Worm (Caenorhabditis elegans) whole organism, young adult: ENCODE measurements around the gene unc-33.

Source experiments
- B0336.3 ChIP-seq: fragments of 200-800 bp; sonication (Bioruptor generic); IDR thresholded peaks from 2 replicates; pipeline ENCODE4 v1.3.6; 2022; ENCODE audit warnings: missing genetic modification characterization, missing compliant biosample characterization
- C17E4.6 ChIP-seq: fragments of 200-800 bp; sonication (Bioruptor generic); IDR thresholded peaks from 2 replicates; pipeline ENCODE4 v1.3.6; 2022; ENCODE audit warnings: missing genetic modification reagents, missing genetic modification characterization, missing compliant biosample characterization
- F10E7.11 ChIP-seq: sonication (generic microtip); optimal IDR thresholded peaks from 2 replicates; lab custom pipeline; 2017; ENCODE audit warnings: mild to moderate bottlenecking, missing genetic modification characterization, moderate library complexity, missing compliant biosample characterization
- F22D6.2 ChIP-seq: sonication (generic microtip); optimal IDR thresholded peaks from 2 replicates; lab custom pipeline; 2016; ENCODE audit warnings: mild to moderate bottlenecking, missing genetic modification characterization, missing compliant biosample characterization
- F49E8.2 ChIP-seq: sonication (generic microtip); optimal IDR thresholded peaks from 3 replicates; lab custom pipeline; 2017; ENCODE audit warnings: missing genetic modification characterization, mild to moderate bottlenecking, missing compliant biosample characterization, antibody characterized with exemption, moderate library complexity; ENCODE audit not compliant: insufficient read depth
- F52B5.7 ChIP-seq: sonication (generic microtip); optimal IDR thresholded peaks from 2 replicates; lab custom pipeline; 2016; ENCODE audit warnings: mild to moderate bottlenecking, missing genetic modification characterization, missing compliant biosample characterization
- Y53G8AR.9 ChIP-seq: fragments of 200-800 bp; sonication (Bioruptor generic); conservative IDR thresholded peaks from 2 replicates; pipeline ENCODE4 v1.3.6; 2022; ENCODE audit warnings: missing genetic modification reagents, missing genetic modification characterization, missing compliant biosample characterization
- ama-1 ChIP-seq, 3 experiments: fragments of 150-350 bp in 1 of 3; sonication (generic microtip) in 2 of 3; optimal IDR thresholded peaks; 2 replicates each; lab custom pipeline; 2014 to 2018; ENCODE audit warnings: missing biosample characterization in 2 of 3, missing genetic modification characterization in 2 of 3, missing genetic modification reagents in 2 of 3
- aptf-3 ChIP-seq: fragments of 200-800 bp; sonication (Bioruptor generic); IDR thresholded peaks from 2 replicates; pipeline ENCODE4 v1.3.6; 2022; ENCODE audit warnings: missing genetic modification characterization, missing compliant biosample characterization
- attf-5 ChIP-seq: fragments of 200-800 bp; sonication (Bioruptor generic); optimal IDR thresholded peaks from 2 replicates; lab custom pipeline; 2018; ENCODE audit warnings: mild to moderate bottlenecking, missing genetic modification characterization, missing compliant biosample characterization
- attf-6 ChIP-seq: fragments of 200-800 bp; sonication (Bioruptor generic); IDR thresholded peaks from 2 replicates; pipeline ENCODE4 v1.3.6; 2022; ENCODE audit warnings: missing genetic modification reagents, missing genetic modification characterization, missing compliant biosample characterization
- ccch-3 ChIP-seq: fragments of 200-800 bp; sonication (Bioruptor generic); optimal IDR thresholded peaks from 2 replicates; lab custom pipeline; 2018; ENCODE audit warnings: mild to moderate bottlenecking, missing genetic modification characterization, missing compliant biosample characterization
- cebp-1 ChIP-seq, 2 experiments: fragments of 200-800 bp in 1 of 2; sonication (Bioruptor generic) in 1 of 2; sonication (generic microtip) in 1 of 2; IDR thresholded peaks in 1 of 2; optimal IDR thresholded peaks in 1 of 2; 2 replicates each; pipeline versions ENCODE4 v1.3.6 to Lab custom; 2017 to 2022; ENCODE audit warnings: missing compliant biosample characterization in 2 of 2, missing genetic modification characterization in 2 of 2, mild to moderate bottlenecking in 1 of 2, missing genetic modification reagents in 1 of 2, moderate library complexity in 1 of 2
- ceh-100 ChIP-seq: fragments of 200-800 bp; sonication (Bioruptor generic); IDR thresholded peaks from 2 replicates; pipeline ENCODE4 v1.3.6; 2022; ENCODE audit warnings: missing genetic modification reagents, missing genetic modification characterization, missing compliant biosample characterization
- ceh-58 ChIP-seq: fragments of 200-800 bp; sonication (Bioruptor generic); IDR thresholded peaks from 2 replicates; pipeline ENCODE4 v1.3.6; 2022; ENCODE audit warnings: missing genetic modification characterization, missing compliant biosample characterization
- ceh-91 ChIP-seq: fragments of 200-800 bp; sonication (Bioruptor generic); IDR thresholded peaks from 2 replicates; pipeline ENCODE4 v1.3.6; 2022; ENCODE audit warnings: missing genetic modification reagents, missing genetic modification characterization, missing compliant biosample characterization
- dox-1 ChIP-seq: fragments of 200-800 bp; sonication (Bioruptor generic); IDR thresholded peaks from 2 replicates; pipeline ENCODE4 v1.3.6; 2022; ENCODE audit warnings: missing genetic modification reagents, missing genetic modification characterization, missing compliant biosample characterization
- efl-1 ChIP-seq: fragments of 150-350 bp; optimal IDR thresholded peaks from 2 replicates; lab custom pipeline; 2014; ENCODE audit warnings: missing biosample characterization, missing genetic modification reagents, missing genetic modification characterization
- egl-44 ChIP-seq: fragments of 200-800 bp; sonication (Bioruptor generic); IDR thresholded peaks from 2 replicates; pipeline ENCODE4 v1.3.6; 2022; ENCODE audit warnings: missing genetic modification reagents, missing genetic modification characterization, missing compliant biosample characterization
- ekl-4 ChIP-seq: fragments of 200-800 bp; sonication (Bioruptor generic); IDR thresholded peaks from 2 replicates; pipeline ENCODE4 v1.3.6; 2022; ENCODE audit warnings: missing genetic modification reagents, missing genetic modification characterization, missing compliant biosample characterization
- ets-4 ChIP-seq: fragments of 200-800 bp; sonication (Bioruptor generic); optimal IDR thresholded peaks from 2 replicates; lab custom pipeline; 2018; ENCODE audit warnings: mild to moderate bottlenecking, missing genetic modification characterization, missing compliant biosample characterization
- lag-1 ChIP-seq: fragments of 200-800 bp; sonication (Bioruptor generic); IDR thresholded peaks from 2 replicates; pipeline ENCODE4 v1.3.6; 2022; ENCODE audit warnings: missing genetic modification reagents, missing genetic modification characterization, missing compliant biosample characterization
- let-526 ChIP-seq: fragments of 200-800 bp; sonication (Bioruptor generic); IDR thresholded peaks from 2 replicates; pipeline ENCODE4 v1.3.6; 2022; ENCODE audit warnings: missing genetic modification reagents, missing genetic modification characterization, missing compliant biosample characterization
- lin-40 ChIP-seq: sonication (generic microtip); optimal IDR thresholded peaks from 2 replicates; lab custom pipeline; 2016; ENCODE audit warnings: missing genetic modification characterization, mild to moderate bottlenecking, missing compliant biosample characterization, missing genotype, missing genetic modification reagents
- lir-1 ChIP-seq: fragments of 200-800 bp; sonication (Bioruptor generic); conservative IDR thresholded peaks from 2 replicates; pipeline ENCODE4 v1.3.6; 2022; ENCODE audit warnings: missing genetic modification reagents, missing genetic modification characterization, missing compliant biosample characterization
- lsl-1 ChIP-seq: fragments of 200-800 bp; sonication (Bioruptor generic); optimal IDR thresholded peaks from 2 replicates; lab custom pipeline; 2018; ENCODE audit warnings: mild to moderate bottlenecking, missing genetic modification characterization, moderate library complexity, missing compliant biosample characterization
- madf-6 ChIP-seq: fragments of 200-800 bp; sonication (Bioruptor generic); IDR thresholded peaks from 2 replicates; pipeline ENCODE4 v1.3.6; 2022; ENCODE audit warnings: missing genetic modification reagents, missing genetic modification characterization, missing compliant biosample characterization
- madf-8 ChIP-seq: fragments of 200-800 bp; sonication (Bioruptor generic); conservative IDR thresholded peaks from 2 replicates; pipeline ENCODE4 v1.3.6; 2022; ENCODE audit warnings: missing genetic modification reagents, missing genetic modification characterization, missing compliant biosample characterization
- mcd-1 ChIP-seq: fragments of 200-800 bp; sonication (Bioruptor generic); IDR thresholded peaks from 2 replicates; pipeline ENCODE4 v1.3.6; 2022; ENCODE audit warnings: missing genetic modification reagents, missing genetic modification characterization, missing compliant biosample characterization
- nfya-1 ChIP-seq: sonication (generic microtip); optimal IDR thresholded peaks from 2 replicates; lab custom pipeline; 2017; ENCODE audit warnings: antibody characterized with exemption, missing compliant biosample characterization, missing genetic modification characterization, borderline replicate concordance; ENCODE audit not compliant: insufficient read depth
- nhr-90 ChIP-seq: sonication (generic microtip); optimal IDR thresholded peaks from 2 replicates; lab custom pipeline; 2016; ENCODE audit warnings: missing genotype, mild to moderate bottlenecking, missing genetic modification characterization, missing compliant biosample characterization
- pha-4 ChIP-seq: fragments of 150-350 bp; sonication (generic microtip); optimal IDR thresholded peaks from 2 replicates; lab custom pipeline; 2014; ENCODE audit warnings: missing biosample characterization, missing genetic modification reagents, missing genetic modification characterization
- snpc-1.1 ChIP-seq: sonication (generic microtip); optimal IDR thresholded peaks from 2 replicates; lab custom pipeline; 2017; ENCODE audit warnings: missing genetic modification characterization, mild to moderate bottlenecking, missing compliant biosample characterization, antibody characterized with exemption, moderate library complexity, missing genotype, missing genetic modification reagents; ENCODE audit not compliant: insufficient read depth
- snpc-1.3 ChIP-seq: sonication (generic microtip); optimal IDR thresholded peaks from 2 replicates; lab custom pipeline; 2017; ENCODE audit warnings: missing genetic modification characterization, mild to moderate bottlenecking, missing compliant biosample characterization, antibody characterized with exemption, moderate library complexity, missing genotype, missing genetic modification reagents; ENCODE audit not compliant: insufficient read depth
- snpc-4 ChIP-seq, 5 experiments: fragments of 150-350 bp in 1 of 5; sonication (generic microtip) in 4 of 5; optimal IDR thresholded peaks; 2 replicates each; lab custom pipeline; 2014 to 2018; ENCODE audit warnings: missing genetic modification characterization in 5 of 5, missing biosample characterization in 3 of 5, antibody characterized with exemption in 2 of 5, mild to moderate bottlenecking in 2 of 5, missing compliant biosample characterization in 2 of 5, missing genotype in 2 of 5, moderate library complexity in 2 of 5, missing genetic modification reagents in 1 of 5
- tbx-9 ChIP-seq: sonication (generic microtip); optimal IDR thresholded peaks from 2 replicates; lab custom pipeline; 2016; ENCODE audit warnings: borderline replicate concordance, missing genetic modification characterization, inconsistent platforms, missing compliant biosample characterization
- xnd-1 ChIP-seq: sonication (generic microtip); optimal IDR thresholded peaks from 2 replicates; lab custom pipeline; 2016; ENCODE audit warnings: missing genotype, missing genetic modification reagents, missing genetic modification characterization, missing compliant biosample characterization
- zfh-2 ChIP-seq: fragments of 200-800 bp; sonication (Bioruptor generic); conservative IDR thresholded peaks from 2 replicates; pipeline ENCODE4 v1.3.6; 2022; ENCODE audit warnings: missing genetic modification reagents, missing genetic modification characterization, missing compliant biosample characterization
- zim-3 ChIP-seq: sonication (generic microtip); optimal IDR thresholded peaks from 2 replicates; lab custom pipeline; 2017; ENCODE audit warnings: mild to moderate bottlenecking, missing genetic modification characterization, moderate library complexity, missing compliant biosample characterization
- ztf-3 ChIP-seq: fragments of 200-800 bp; sonication (Bioruptor generic); optimal IDR thresholded peaks from 2 replicates; lab custom pipeline; 2018; ENCODE audit warnings: mild to moderate bottlenecking, missing genetic modification characterization, missing compliant biosample characterization

unc-33 gene

DNA sequence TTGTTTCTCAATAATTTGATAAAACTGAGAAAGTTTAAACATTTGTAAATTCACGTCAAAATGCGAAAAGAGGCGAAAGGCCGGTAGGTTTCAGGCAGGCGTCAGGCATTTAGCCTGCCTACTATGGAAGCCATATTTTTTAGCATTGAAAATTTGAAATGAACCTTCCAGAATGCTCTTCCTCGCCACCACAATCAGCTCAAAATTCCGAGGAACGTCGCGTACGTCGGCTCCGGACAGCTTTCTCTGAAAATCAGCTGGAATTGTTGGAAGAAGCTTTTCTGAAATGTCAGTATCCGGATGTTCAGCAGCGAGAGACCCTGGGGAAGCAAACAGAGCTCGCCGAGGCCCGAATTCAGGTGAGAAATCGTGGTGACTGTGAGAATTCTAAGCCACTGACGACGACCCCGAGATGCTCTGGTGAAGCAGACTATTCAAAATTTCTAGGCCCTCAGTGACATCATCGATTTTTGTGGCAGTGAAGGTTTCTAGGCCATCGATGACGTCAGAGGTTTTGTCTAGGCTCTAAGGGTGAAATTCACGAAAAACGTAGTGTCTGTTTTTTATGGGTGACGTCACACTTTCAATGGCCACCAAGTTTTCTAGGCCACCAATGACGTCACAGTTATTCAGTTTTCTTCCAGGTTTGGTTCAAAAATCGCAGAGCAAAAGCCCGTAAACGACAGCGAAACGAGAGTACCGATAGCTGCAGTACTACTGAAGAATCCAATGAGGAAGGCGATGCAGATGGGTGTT lies 14.5 kb upstream of the unc-33 start:
- TF ChIP-seq ceh-58 (GFP tag; lab: Robert Waterston, UW): 0 out of 2 replicates have a peak, but pooled peaks have one; percentile 35
- TF ChIP-seq lin-40 (tag; lab: Kevin White, UChicago): no peak
- no peak for TF ChIP-seq ets-4 (GFP tag; lab: Kevin White, UChicago)
- peak; percentile 47; the same call in 1 of the 2 replicates for TF ChIP-seq zfh-2
- no peak for TF ChIP-seq ekl-4
- no peak for TF ChIP-seq tbx-9 (tag; lab: Kevin White, UChicago)
- TF ChIP-seq lsl-1: no peak
- TF ChIP-seq lag-1 (GFP tag; lab: Robert Waterston, UW): no peak
- TF ChIP-seq nfya-1 (tag; lab: Kevin White, UChicago): no peak

DNA sequence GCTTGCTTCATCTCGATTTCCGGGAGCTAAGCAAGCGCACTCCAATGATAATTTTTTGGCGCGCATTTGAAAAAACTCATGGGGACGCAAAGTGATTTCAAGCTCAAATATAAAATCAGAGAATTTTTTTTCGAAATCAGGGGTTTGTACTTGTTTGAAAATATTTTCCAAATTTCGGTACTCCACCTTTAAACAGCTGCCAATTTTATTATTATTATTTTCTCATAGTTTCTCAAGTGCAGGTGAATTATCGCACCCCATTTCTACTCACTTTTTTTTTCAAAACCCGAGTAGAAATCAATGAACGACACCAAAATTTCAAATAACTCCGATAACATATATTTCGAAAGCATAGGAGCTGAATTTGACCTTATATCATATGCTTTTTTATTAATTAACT lies 12.5 kb upstream of the unc-33 start, which contains the start of gene srz-83:
Gene srz-83, plus strand, starts transcription at position 301 of the 400 bp plus-strand sequence.
- TF ChIP-seq C17E4.6 (GFP tag; lab: Robert Waterston, UW): no peak
- TF ChIP-seq let-526 (GFP tag; lab: Robert Waterston, UW): no peak
- no peak for TF ChIP-seq lir-1 (GFP tag; lab: Robert Waterston, UW)
- TF ChIP-seq, all 124 proteins: peak for 0

DNA sequence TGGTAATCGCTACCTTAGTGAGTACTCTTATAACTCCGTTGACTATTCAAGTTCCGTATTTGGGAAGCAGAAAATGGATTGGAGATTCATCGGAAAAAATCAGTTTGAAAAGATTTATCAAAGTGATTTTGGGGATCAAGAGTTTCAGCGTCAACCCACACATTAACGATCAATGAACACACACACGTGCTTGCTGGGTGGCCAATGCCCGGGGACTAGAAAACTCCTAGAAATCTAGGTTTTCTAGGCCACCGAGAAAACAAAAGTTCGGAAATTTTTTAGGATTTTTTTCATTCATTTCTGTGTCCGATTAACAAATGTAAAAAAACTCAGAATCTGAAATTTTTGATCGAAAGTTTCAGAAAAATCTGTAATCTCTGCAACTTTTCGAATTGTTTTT lies 10.7 kb upstream of the unc-33 start:
- no peak for TF ChIP-seq F52B5.7 (tag; lab: Kevin White, UChicago)
- TF ChIP-seq Y53G8AR.9: no peak
- no peak for TF ChIP-seq zim-3
- TF ChIP-seq snpc-1.3: no peak
- TF ChIP-seq efl-1: no peak
- no peak for TF ChIP-seq ceh-91
- TF ChIP-seq pha-4 (tag; lab: Kevin White, UChicago): no peak
- TF ChIP-seq F49E8.2 (tag; lab: Kevin White, UChicago): no peak
- TF ChIP-seq snpc-4 (GFP tag; optimal IDR thresholded peaks at IDR 0.05; lab: Kevin White, UChicago): peak; percentile 26
- no peak for TF ChIP-seq snpc-4 (tag; optimal IDR thresholded peaks at IDR 0.05; lab: Kevin White, UChicago)
- no peak for TF ChIP-seq ama-1 (optimal IDR thresholded peaks at IDR 0.05; lab: Kevin White, UChicago)
- TF ChIP-seq ama-1 (GFP tag; optimal IDR thresholded peaks at IDR 0.05; lab: Kevin White, UChicago): no peak
- no peak for TF ChIP-seq snpc-1.1 (tag; lab: Kevin White, UChicago)
- TF ChIP-seq ekl-4: no peak
- TF ChIP-seq madf-8: no peak
- TF ChIP-seq aptf-3 (GFP tag; lab: Robert Waterston, UW): 0 out of 2 replicates have a peak, but pooled peaks have one; percentile 51
- TF ChIP-seq ztf-3 (GFP tag; lab: Kevin White, UChicago): no peak
- no peak for TF ChIP-seq F22D6.2 (tag; lab: Kevin White, UChicago)
- no peak for TF ChIP-seq attf-6 (GFP tag; lab: Robert Waterston, UW)
- no peak for TF ChIP-seq ccch-3 (GFP tag; lab: Kevin White, UChicago)
- no peak for TF ChIP-seq lin-40 (tag; lab: Kevin White, UChicago)
- TF ChIP-seq attf-5: no peak
- peak; percentile 18; the same call in 1 of the 2 replicates for TF ChIP-seq madf-6 (GFP tag; lab: Robert Waterston, UW)
- TF ChIP-seq F10E7.11 (tag; lab: Kevin White, UChicago): no peak
- 0 out of 2 replicates have a peak, but pooled peaks have one; percentile 11 for TF ChIP-seq ceh-100
- TF ChIP-seq tbx-9 (tag; lab: Kevin White, UChicago): no peak
- no peak for TF ChIP-seq nhr-90
- no peak for TF ChIP-seq cebp-1 (GFP tag; IDR thresholded peaks at IDR 0.05; lab: Robert Waterston, UW)
- TF ChIP-seq cebp-1 (tag; optimal IDR thresholded peaks at IDR 0.05; lab: Kevin White, UChicago): peak; percentile 5
- no peak for TF ChIP-seq dox-1 (GFP tag; lab: Robert Waterston, UW)
- TF ChIP-seq egl-44 (GFP tag; lab: Robert Waterston, UW): no peak
- no peak for TF ChIP-seq xnd-1 (tag; lab: Kevin White, UChicago)
- no peak for TF ChIP-seq nfya-1 (tag; lab: Kevin White, UChicago)
- peak; percentile 57 for TF ChIP-seq B0336.3 (GFP tag; lab: Robert Waterston, UW)
- TF ChIP-seq mcd-1 (GFP tag; lab: Robert Waterston, UW): no peak
